Worm (Caenorhabditis elegans) whole organism, L3 larva: ENCODE results near the gene Y46G5A.15.

ENCODE experiments used
- R02D3.7 ChIP-seq: fragments of 150-350 bp; optimal IDR thresholded peaks from 2 replicates; lab custom pipeline; 2014; ENCODE audit warnings: missing biosample characterization, missing genetic modification characterization
- ZK546.5 ChIP-seq: sonication (generic microtip); optimal IDR thresholded peaks from 2 replicates; lab custom pipeline; 2017; ENCODE audit warnings: missing biosample characterization, missing genetic modification characterization
- aly-2 ChIP-seq: fragments of 150-350 bp; optimal IDR thresholded peaks from 2 replicates; lab custom pipeline; 2014; ENCODE audit warnings: missing biosample characterization, missing genetic modification characterization
- ama-1 ChIP-seq: fragments of 150-350 bp; optimal IDR thresholded peaks from 2 replicates; lab custom pipeline; 2018
- ceh-82 ChIP-seq: fragments of 150-350 bp; optimal IDR thresholded peaks from 2 replicates; lab custom pipeline; 2014; ENCODE audit warnings: missing biosample characterization, missing genetic modification characterization
- daf-12 ChIP-seq: fragments of 150-350 bp; optimal IDR thresholded peaks from 2 replicates; lab custom pipeline; 2014; ENCODE audit warnings: missing biosample characterization, missing genetic modification reagents, missing genetic modification characterization
- egl-27 ChIP-seq: sonication (generic microtip); optimal IDR thresholded peaks from 4 replicates; lab custom pipeline; 2017; ENCODE audit warnings: missing biosample characterization, missing genetic modification reagents, missing genetic modification characterization
- egl-5 ChIP-seq: fragments of 150-350 bp; optimal IDR thresholded peaks from 2 replicates; lab custom pipeline; 2017; ENCODE audit warnings: missing biosample characterization, missing genetic modification reagents, missing genetic modification characterization, inconsistent platforms
- elt-2 ChIP-seq: sonication (generic microtip); optimal IDR thresholded peaks from 2 replicates; lab custom pipeline; 2016; ENCODE audit warnings: missing genetic modification reagents, mild to moderate bottlenecking, missing genetic modification characterization, missing compliant biosample characterization
- elt-3 ChIP-seq, 3 experiments: fragments of 150-350 bp in 1 of 3; sonication (generic microtip) in 2 of 3; optimal IDR thresholded peaks; 2 replicates in 2 of 3; 4 replicates in 1 of 3; lab custom pipeline; 2014 to 2017; ENCODE audit warnings: missing biosample characterization in 3 of 3, missing genetic modification characterization in 3 of 3
- eor-1 ChIP-seq, 2 experiments: fragments of 150-350 bp; optimal IDR thresholded peaks; 2 replicates each; lab custom pipeline; 2014 to 2018; ENCODE audit warnings: missing biosample characterization in 2 of 2, missing genetic modification characterization in 2 of 2
- fkh-10 ChIP-seq: sonication (generic microtip); optimal IDR thresholded peaks from 2 replicates; lab custom pipeline; 2017; ENCODE audit warnings: missing biosample characterization, missing genetic modification reagents, missing genetic modification characterization
- fkh-2 ChIP-seq: fragments of 150-350 bp; optimal IDR thresholded peaks from 2 replicates; lab custom pipeline; 2014; ENCODE audit warnings: missing biosample characterization, missing genetic modification reagents, missing genetic modification characterization
- jun-1 ChIP-seq: fragments of 150-350 bp; optimal IDR thresholded peaks from 2 replicates; lab custom pipeline; 2014; ENCODE audit warnings: missing biosample characterization, missing genetic modification reagents, missing genetic modification characterization
- lin-15B ChIP-seq: fragments of 150-350 bp; optimal IDR thresholded peaks from 2 replicates; lab custom pipeline; 2014; ENCODE audit warnings: missing biosample characterization, missing genetic modification characterization
- lin-39 ChIP-seq: fragments of 150-350 bp; optimal IDR thresholded peaks from 2 replicates; lab custom pipeline; 2018; ENCODE audit warnings: missing biosample characterization, missing genetic modification reagents, missing genetic modification characterization
- lsy-12 ChIP-seq: sonication (generic microtip); optimal IDR thresholded peaks from 2 replicates; lab custom pipeline; 2016; ENCODE audit warnings: mild to moderate bottlenecking, missing genetic modification characterization, missing compliant biosample characterization
- mdl-1 ChIP-seq: fragments of 150-350 bp; optimal IDR thresholded peaks from 2 replicates; lab custom pipeline; 2014; ENCODE audit warnings: missing biosample characterization, missing genetic modification characterization
- nfya-1 ChIP-seq: sonication (generic microtip); optimal IDR thresholded peaks from 2 replicates; lab custom pipeline; 2017; ENCODE audit warnings: missing genetic modification characterization, mild to moderate bottlenecking, missing compliant biosample characterization, antibody characterized with exemption, moderate library complexity; ENCODE audit not compliant: insufficient read depth
- nhr-11 ChIP-seq: fragments of 150-350 bp; optimal IDR thresholded peaks from 2 replicates; lab custom pipeline; 2014; ENCODE audit warnings: missing biosample characterization, missing genetic modification characterization
- nhr-23 ChIP-seq: fragments of 150-350 bp; optimal IDR thresholded peaks from 2 replicates; lab custom pipeline; 2014; ENCODE audit warnings: missing biosample characterization, missing genetic modification reagents, missing genetic modification characterization
- nhr-237 ChIP-seq: fragments of 150-350 bp; optimal IDR thresholded peaks from 2 replicates; lab custom pipeline; 2014; ENCODE audit warnings: missing biosample characterization, missing genetic modification characterization
- nhr-28 ChIP-seq: fragments of 150-350 bp; optimal IDR thresholded peaks from 2 replicates; lab custom pipeline; 2014; ENCODE audit warnings: missing biosample characterization, missing genetic modification characterization
- nhr-43 ChIP-seq: sonication (generic microtip); optimal IDR thresholded peaks from 2 replicates; lab custom pipeline; 2016; ENCODE audit warnings: mild to moderate bottlenecking, missing genetic modification characterization, missing compliant biosample characterization; ENCODE audit not compliant: poor library complexity, severe bottlenecking
- nhr-76 ChIP-seq: fragments of 150-350 bp; sonication (generic microtip); optimal IDR thresholded peaks from 5 replicates; lab custom pipeline; 2014; ENCODE audit warnings: missing biosample characterization, missing genetic modification characterization
- nhr-77 ChIP-seq: fragments of 150-350 bp; optimal IDR thresholded peaks from 2 replicates; lab custom pipeline; 2014; ENCODE audit warnings: missing biosample characterization, missing genetic modification characterization
- pha-4 ChIP-seq: fragments of 150-350 bp; optimal IDR thresholded peaks from 2 replicates; lab custom pipeline; 2014; ENCODE audit warnings: missing biosample characterization, missing genetic modification reagents, missing genetic modification characterization
- pqm-1 ChIP-seq: fragments of 150-350 bp; optimal IDR thresholded peaks from 2 replicates; lab custom pipeline; 2017; ENCODE audit warnings: missing biosample characterization, missing genetic modification characterization, inconsistent platforms
- snpc-4 ChIP-seq: fragments of 150-350 bp; optimal IDR thresholded peaks from 2 replicates; lab custom pipeline; 2014; ENCODE audit warnings: missing biosample characterization, missing genetic modification characterization
- tbx-2 ChIP-seq: sonication (generic microtip); optimal IDR thresholded peaks from 2 replicates; lab custom pipeline; 2016; ENCODE audit warnings: mild to moderate bottlenecking, missing genetic modification characterization, missing compliant biosample characterization
- unc-39 ChIP-seq: sonication (generic microtip); optimal IDR thresholded peaks from 4 replicates; lab custom pipeline; 2017; ENCODE audit warnings: missing biosample characterization, missing genetic modification characterization
- unc-62 ChIP-seq: fragments of 150-350 bp; sonication (generic microtip); optimal IDR thresholded peaks from 4 replicates; lab custom pipeline; 2014; ENCODE audit warnings: missing biosample characterization, missing genetic modification reagents, missing genetic modification characterization
- zag-1 ChIP-seq: fragments of 150-350 bp; optimal IDR thresholded peaks from 2 replicates; lab custom pipeline; 2014; ENCODE audit warnings: missing biosample characterization, missing genetic modification characterization
- ztf-4 ChIP-seq: fragments of 150-350 bp; optimal IDR thresholded peaks from 2 replicates; lab custom pipeline; 2014; ENCODE audit warnings: missing biosample characterization, missing genetic modification characterization

Gene Y46G5A.15

DNA sequence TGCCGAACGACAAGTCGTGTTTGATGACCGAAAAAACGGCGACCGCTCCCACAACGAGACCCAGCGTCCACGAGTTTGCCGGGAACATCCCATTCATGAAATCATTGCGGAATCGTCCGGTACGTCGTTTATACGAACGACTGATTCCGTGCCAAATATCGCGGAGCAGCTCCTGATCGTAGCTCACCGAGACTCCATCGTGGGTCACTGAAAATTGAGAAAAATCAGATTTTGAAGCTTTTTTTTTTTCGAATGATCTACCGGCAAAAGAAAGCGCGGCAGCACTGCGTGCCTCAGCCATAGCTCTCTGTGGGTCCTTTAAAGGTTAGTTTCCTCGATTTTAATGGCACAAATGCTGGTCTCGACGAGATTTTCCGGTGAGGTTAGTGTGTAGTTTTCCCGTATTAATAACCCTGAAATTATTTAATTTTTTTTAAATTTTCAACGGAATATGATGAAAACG is 10.9 kb upstream of the Y46G5A.15 start, which contains the start of gene cpt-1:
Gene cpt-1 (minus strand): TSS at position 413 of the 463 bp plus-strand sequence.
- TF ChIP-seq ztf-4 (no peak), zag-1 (tag; lab: Kevin White, UChicago) (no peak), elt-2 (tag; lab: Kevin White, UChicago) (peak; percentile 36), ama-1 (lab: Kevin White, UChicago) (peak; percentile 12), ZK546.5 (tag; lab: Kevin White, UChicago) (no peak), pqm-1 (tag; lab: Kevin White, UChicago) (no peak), fkh-2 (no peak), nhr-43 (tag; lab: Kevin White, UChicago) (peak; percentile 23), nhr-11 (no peak), pha-4 (tag; lab: Kevin White, UChicago) (no peak), nhr-76 (tag; lab: Kevin White, UChicago) (no peak), elt-3 (tag; optimal IDR thresholded peaks at IDR 0.05; lab: Kevin White, UChicago) (no peak), unc-39 (tag; lab: Kevin White, UChicago) (no peak), egl-5 (no peak), nhr-77 (tag; lab: Kevin White, UChicago) (no peak), snpc-4 (no peak)

DNA sequence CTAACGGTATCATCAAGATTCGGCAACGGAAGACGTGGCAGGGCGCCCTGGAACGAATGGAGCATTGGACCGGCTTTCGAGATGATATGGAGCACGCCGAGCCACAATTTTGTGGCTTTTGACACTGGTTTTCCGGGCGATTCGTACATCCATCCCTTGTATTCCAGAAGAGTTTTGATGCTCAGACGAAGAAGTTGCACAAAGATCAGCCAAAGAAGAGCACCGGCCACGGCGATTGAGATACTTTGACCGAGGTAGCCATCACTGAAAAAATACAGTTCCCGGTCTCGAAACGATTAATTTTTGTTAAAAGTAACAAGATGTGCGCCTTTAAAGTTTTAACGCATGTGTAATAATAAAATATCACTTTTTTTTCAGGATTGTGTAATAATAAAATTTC is 10.0 kb upstream of the Y46G5A.15 start:
- TF ChIP-seq tbx-2 (tag; lab: Kevin White, UChicago) (peak; percentile 3), lsy-12 (tag; lab: Kevin White, UChicago) (peak; percentile 47), nhr-237 (tag; lab: Kevin White, UChicago) (no peak), nhr-43 (tag; lab: Kevin White, UChicago) (peak; percentile 37), snpc-4 (no peak)

DNA sequence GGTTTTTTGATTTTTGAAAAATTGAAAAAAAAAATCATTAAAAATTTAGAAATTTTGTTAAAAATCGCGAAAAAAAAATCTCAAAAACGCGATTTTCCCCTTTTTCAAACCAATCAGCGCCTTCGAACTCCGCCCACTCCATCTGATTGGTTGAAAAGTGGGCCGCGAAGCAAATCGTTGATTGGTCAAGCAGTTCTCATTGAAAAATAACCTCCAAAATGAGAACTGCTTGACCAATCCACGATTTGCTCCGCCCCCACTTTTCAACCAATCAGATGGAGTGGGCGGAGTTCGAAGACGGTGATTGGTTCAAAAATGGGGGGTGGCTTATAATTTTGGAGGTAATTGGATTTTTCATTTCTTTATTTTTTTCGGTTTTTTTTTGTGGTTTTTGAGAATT is 5.2 kb upstream of the Y46G5A.15 start:
- TF ChIP-seq nfya-1 (peak; percentile 98), nhr-28 (tag; lab: Kevin White, UChicago) (no peak)
- TF ChIP-seq, all 47 proteins: peak for 1

DNA sequence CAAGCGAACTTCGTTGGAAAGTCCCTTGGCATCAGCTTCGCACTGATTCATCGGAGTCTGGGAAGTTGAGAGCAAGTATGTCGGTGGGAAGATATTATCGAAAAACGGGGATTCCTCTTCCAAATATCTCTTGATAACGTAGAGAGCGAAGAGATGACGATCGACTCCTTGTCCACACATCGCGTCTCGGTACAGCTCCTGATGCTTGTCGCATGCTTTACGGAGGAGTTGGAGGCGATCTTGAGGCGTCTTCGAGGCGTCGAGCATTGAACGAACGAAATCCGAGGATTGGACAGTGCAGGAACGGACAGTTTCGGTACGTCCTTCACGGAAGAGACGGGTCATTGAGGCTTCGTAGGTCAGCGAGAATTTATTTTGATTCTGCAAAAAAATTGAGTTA is 4.3 kb upstream of the Y46G5A.15 start:
- TF ChIP-seq eor-1 (tag; optimal IDR thresholded peaks at IDR 0.05; lab: Kevin White, UChicago) (no peak), nhr-11 (no peak), daf-12 (tag; lab: Kevin White, UChicago) (no peak), nhr-43 (tag; lab: Kevin White, UChicago) (no peak), tbx-2 (tag; lab: Kevin White, UChicago) (no peak), jun-1 (tag; lab: Kevin White, UChicago) (no peak), fkh-10 (GFP tag; lab: Kevin White, UChicago) (no peak), nhr-237 (tag; lab: Kevin White, UChicago) (no peak)

DNA sequence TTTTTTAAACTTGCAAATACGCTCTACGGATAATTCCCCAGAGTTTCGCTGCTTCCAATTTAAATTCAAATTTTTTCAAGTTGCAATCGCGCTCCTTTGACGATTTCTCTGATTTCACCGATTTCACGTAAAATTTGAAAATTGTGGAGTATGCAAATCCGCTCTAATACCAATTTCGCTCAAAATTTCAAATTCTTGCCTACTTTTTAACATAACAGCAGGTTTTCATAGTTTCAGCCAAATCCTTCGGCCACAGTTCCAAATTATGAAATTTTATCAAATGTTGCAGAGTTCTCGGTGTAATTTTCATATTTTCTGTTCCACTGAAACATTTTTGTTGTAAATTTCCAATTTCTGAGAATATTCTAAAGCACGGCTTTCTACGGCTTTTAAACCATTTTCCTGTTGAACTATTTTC is 2.6 kb upstream of the Y46G5A.15 start, which contains the start of gene alkb-7:
Gene alkb-7 (minus strand): TSS at position 323 of the 418 bp plus-strand sequence.
- TF ChIP-seq R02D3.7 (tag; lab: Kevin White, UChicago), result no peak
- TF ChIP-seq ama-1 (lab: Kevin White, UChicago), result peak; percentile 33
- TF ChIP-seq ceh-82 (tag; lab: Kevin White, UChicago), result no peak
- TF ChIP-seq elt-2 (tag; lab: Kevin White, UChicago), result peak; percentile 39
- no peak for TF ChIP-seq ZK546.5 (tag; lab: Kevin White, UChicago)
- TF ChIP-seq nfya-1, result peak; percentile 33
- no peak for TF ChIP-seq nhr-237 (tag; lab: Kevin White, UChicago)
- no peak for TF ChIP-seq nhr-28 (tag; lab: Kevin White, UChicago)
- no peak for TF ChIP-seq mdl-1 (tag; lab: Kevin White, UChicago)
- peak; percentile 21 for TF ChIP-seq nhr-23 (tag; lab: Kevin White, UChicago)
- no peak for TF ChIP-seq lin-39 (tag; lab: Kevin White, UChicago)
- TF ChIP-seq lsy-12 (tag; lab: Kevin White, UChicago), result peak; percentile 35
- TF ChIP-seq unc-62 (GFP tag; lab: Kevin White, UChicago), result no peak
- peak; percentile 21 for TF ChIP-seq aly-2
- TF ChIP-seq lin-15B (tag; lab: Kevin White, UChicago), result peak; percentile 13
- TF ChIP-seq jun-1 (tag; lab: Kevin White, UChicago), result no peak
- no peak for TF ChIP-seq egl-27 (tag; lab: Kevin White, UChicago)
- peak; percentile 70 for TF ChIP-seq nhr-43 (tag; lab: Kevin White, UChicago)
